Worm (Caenorhabditis elegans): ENCODE results near the gene ulp-4.

DNA sequence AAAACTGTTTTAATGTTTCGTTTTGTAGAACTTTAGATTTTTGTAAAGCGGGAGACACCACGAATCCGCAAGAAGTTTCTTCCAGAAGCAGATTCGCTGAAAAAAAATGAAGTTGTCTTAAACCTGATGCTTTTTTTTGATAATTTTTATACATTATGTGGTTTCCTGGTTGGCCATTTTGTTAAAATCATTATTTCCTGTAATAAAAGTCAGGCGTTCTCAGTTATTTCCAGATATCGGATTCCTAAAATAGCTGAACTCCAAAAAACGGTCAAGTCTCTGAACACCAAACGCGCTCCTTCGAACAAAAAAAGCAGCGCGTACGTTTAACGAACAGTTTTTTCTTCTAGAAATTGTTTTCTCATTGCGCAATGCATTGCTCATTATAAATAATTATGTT lies 7.6 kb downstream of the ulp-4 start:
- TF ChIP-seq sptf-1 (tag; optimal IDR thresholded peaks at IDR 0.05) (peak; percentile 64), elt-3 (tag; optimal IDR thresholded peaks at IDR 0.05) (no peak), lin-13 (tag; optimal IDR thresholded peaks at IDR 0.05) (no peak)

Measured in whole organism, mixed stage, embryonic.